Worm (Caenorhabditis elegans): ENCODE measurements around the gene F59B2.9.

DNA sequence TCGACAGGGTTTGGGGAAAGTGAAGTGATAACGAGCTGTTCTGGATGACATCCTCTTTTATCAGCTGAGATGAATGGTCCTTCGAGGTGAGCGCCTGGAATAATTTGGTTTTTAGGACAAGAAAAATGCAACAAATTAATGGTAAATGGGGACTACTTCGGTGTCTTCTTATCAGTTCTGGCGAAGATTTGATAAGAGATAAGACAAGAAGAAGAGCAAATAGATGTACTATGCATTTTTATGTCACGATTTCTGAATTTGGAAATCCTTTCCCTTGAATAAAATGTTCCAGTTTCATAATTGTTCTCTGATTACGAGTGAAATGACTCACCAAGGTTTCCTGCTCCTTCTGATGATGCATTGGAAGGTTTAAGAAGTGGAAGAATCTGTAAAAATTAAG lies 14.4 kb downstream of the F59B2.9 start:
- TF ChIP-seq mbf-1 (tag; optimal IDR thresholded peaks at IDR 0.05) (no peak), ztf-11 (tag; optimal IDR thresholded peaks at IDR 0.05) (no peak), aly-2 (tag; optimal IDR thresholded peaks at IDR 0.05) (no peak), lin-11 (tag; optimal IDR thresholded peaks at IDR 0.05) (no peak), peb-1 (tag; optimal IDR thresholded peaks at IDR 0.05) (no peak), ama-1 (optimal IDR thresholded peaks at IDR 0.05) (no peak), dmd-4 (tag; optimal IDR thresholded peaks at IDR 0.05) (no peak), lin-39 (tag; optimal IDR thresholded peaks at IDR 0.05) (no peak), unc-62 (GFP tag; optimal IDR thresholded peaks at IDR 0.05) (no peak), R02D3.7 (tag; optimal IDR thresholded peaks at IDR 0.05) (no peak), elt-3 (tag; optimal IDR thresholded peaks at IDR 0.05) (no peak), nhr-25 (tag; optimal IDR thresholded peaks at IDR 0.05) (no peak)

Measured in whole organism, L2 larva.